Fruit fly (Drosophila melanogaster) Kc167 (cell line): ENCODE data around the gene CG11891.

Experiments
- Myc ChIP-seq: fragments of >200 bp; optimal IDR thresholded peaks from 2 replicates; lab custom pipeline; 2017; ENCODE audit warnings: missing external identifiers
- Sin3A ChIP-seq: fragments of >200 bp; optimal IDR thresholded peaks from 2 replicates; lab custom pipeline; 2018; ENCODE audit warnings: missing external identifiers
- h ChIP-seq: fragments of >200 bp; optimal IDR thresholded peaks from 3 replicates; lab custom pipeline; 2018; ENCODE audit warnings: missing external identifiers
- insv ChIP-seq: fragments of >200 bp; optimal IDR thresholded peaks from 3 replicates; lab custom pipeline; 2018; ENCODE audit warnings: missing external identifiers
- psq ChIP-seq: fragments of >200 bp; optimal IDR thresholded peaks from 2 replicates; lab custom pipeline; 2017; ENCODE audit warnings: missing external identifiers
- ttk ChIP-seq: sonication (Bioruptor generic); optimal IDR thresholded peaks from 2 replicates; lab custom pipeline; 2017; ENCODE audit warnings: missing external identifiers

Gene CG11891

DNA sequence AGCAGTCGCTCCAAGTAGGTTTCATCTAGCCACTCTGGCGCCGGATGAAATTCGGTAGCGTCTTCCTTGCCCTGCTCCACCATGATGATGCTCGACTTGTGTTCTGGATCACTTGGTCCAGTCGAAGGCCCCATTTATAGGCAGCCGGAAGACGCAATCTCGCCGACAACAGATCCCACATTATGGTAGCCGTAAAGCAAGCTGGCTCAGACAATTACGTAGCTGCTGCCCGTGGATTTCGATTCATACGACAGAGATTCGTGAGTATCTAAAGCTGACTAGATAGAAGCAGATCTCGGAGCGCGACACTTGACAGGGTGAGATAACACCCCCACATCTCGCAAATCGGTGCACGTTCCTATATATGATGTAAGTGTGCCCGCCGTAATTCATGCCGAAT lies 7.1 kb downstream of the CG11891 start, which contains the start of gene CG10513:
CG10513 (minus strand) TSS at position 101 of the 400 bp plus-strand sequence.
- TF ChIP-seq h (lab: Kevin White, UChicago) = no peak
- no peak for TF ChIP-seq Sin3A (lab: Kevin White, UChicago)
- TF ChIP-seq ttk (lab: Kevin White, UChicago) = no peak
- no peak for TF ChIP-seq psq (lab: Kevin White, UChicago)
- TF ChIP-seq Myc (lab: Kevin White, UChicago) = no peak
- no peak for TF ChIP-seq insv (lab: Kevin White, UChicago)

- no peak for TF ChIP-seq psq (lab: Kevin White, UChicago)
- no peak for TF ChIP-seq h (lab: Kevin White, UChicago)
- TF ChIP-seq Sin3A (lab: Kevin White, UChicago) = no peak
- TF ChIP-seq Myc (lab: Kevin White, UChicago) = no peak
Observed at dm6 chr3R:25279796-25280350, 9.9 kb downstream of the CG11891 start, which contains the start of gene CG10514. Gene CG10514 (minus strand): TSS chr3R:25279846.

dm6 chr3R:25281165-25281564 lies 11.2 kb downstream of the CG11891 start, which contains the start of gene CG11892:
Gene CG11892 (plus strand): TSS chr3R:25281548.
- no peak for TF ChIP-seq h (lab: Kevin White, UChicago)
- no peak for TF ChIP-seq Myc (lab: Kevin White, UChicago)
- TF ChIP-seq insv (lab: Kevin White, UChicago) = no peak
- no peak for TF ChIP-seq ttk (lab: Kevin White, UChicago)
- TF ChIP-seq Sin3A (lab: Kevin White, UChicago) = no peak
- no peak for TF ChIP-seq psq (lab: Kevin White, UChicago)

DNA sequence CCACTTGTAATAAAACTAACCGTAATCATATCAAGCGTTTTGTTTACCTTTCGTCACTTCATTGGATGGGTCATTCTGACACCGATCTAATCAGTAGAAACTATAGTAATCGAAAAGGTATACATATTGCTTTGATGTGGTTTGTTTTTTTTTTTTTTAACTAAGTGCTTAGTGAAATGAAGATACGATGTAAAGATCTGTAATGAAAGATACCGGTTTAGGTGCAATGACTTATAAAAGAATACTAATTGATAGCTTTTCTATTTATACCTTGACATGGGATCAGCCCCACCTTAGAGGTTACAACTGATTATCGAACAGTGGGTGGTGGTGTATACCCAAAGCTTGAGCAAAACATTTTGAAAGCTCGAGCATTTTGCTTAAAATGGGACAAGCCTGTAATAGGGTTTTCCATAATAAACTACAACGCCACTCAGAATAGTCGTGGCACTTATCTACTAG lies 13.2 kb downstream of the CG11891 start, which contains the start of gene CG31300:
CG31300 (plus strand) TSS at position 412 of the 462 bp plus-strand sequence.
- TF ChIP-seq Myc (lab: Kevin White, UChicago) (no peak), ttk (lab: Kevin White, UChicago) (no peak), Sin3A (lab: Kevin White, UChicago) (no peak), psq (lab: Kevin White, UChicago) (no peak), insv (lab: Kevin White, UChicago) (no peak), h (lab: Kevin White, UChicago) (no peak)

- TF ChIP-seq h (lab: Kevin White, UChicago) (no peak), Sin3A (lab: Kevin White, UChicago) (no peak), ttk (lab: Kevin White, UChicago) (no peak)
Observed at dm6 chr3R:25285173-25285572, 15.2 kb downstream of the CG11891 start, which contains the start of gene CG31104. Gene CG31104 (plus strand): TSS chr3R:25285473.

dm6 chr3R:25287128-25287527 lies 17.1 kb downstream of the CG11891 start, which contains the start of gene CG13658:
Gene CG13658 (plus strand): TSS chr3R:25287474.
- no peak for TF ChIP-seq Myc (lab: Kevin White, UChicago)
- no peak for TF ChIP-seq Sin3A (lab: Kevin White, UChicago)
- no peak for TF ChIP-seq h (lab: Kevin White, UChicago)
- TF ChIP-seq psq (lab: Kevin White, UChicago) = no peak
- TF ChIP-seq insv (lab: Kevin White, UChicago) = no peak
- no peak for TF ChIP-seq ttk (lab: Kevin White, UChicago)

- TF ChIP-seq Myc (lab: Kevin White, UChicago) (no peak), Sin3A (lab: Kevin White, UChicago) (no peak), ttk (lab: Kevin White, UChicago) (no peak), insv (lab: Kevin White, UChicago) (no peak), h (lab: Kevin White, UChicago) (no peak), psq (lab: Kevin White, UChicago) (no peak)
Observed at dm6 chr3R:25289589-25289988, 19.6 kb downstream of the CG11891 start, which contains the start of gene CG11893. Gene CG11893 (plus strand): TSS chr3R:25289889.

DNA sequence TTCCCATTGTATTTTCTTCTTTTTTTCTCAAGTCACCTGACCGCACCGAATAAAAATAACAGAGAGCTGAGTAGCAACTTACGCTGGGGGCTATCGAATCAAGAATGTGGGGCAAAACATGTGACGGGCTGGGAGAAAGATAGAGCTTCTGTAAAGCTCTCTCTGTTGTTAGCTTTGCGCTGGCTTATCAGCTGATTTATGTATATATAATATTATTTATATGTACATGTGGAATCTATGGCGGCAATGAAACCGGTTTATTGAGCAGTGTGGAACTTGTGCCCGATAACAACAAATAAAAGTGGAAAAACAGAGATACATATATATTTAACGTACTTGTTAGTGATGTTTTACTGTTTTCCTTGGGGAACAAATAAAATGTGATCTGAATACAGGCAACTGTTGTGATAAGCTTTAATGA lies 22.9 kb downstream of the CG11891 start, which contains the start of gene CG31098:
CG31098 (minus strand) TSS at position 114 of the 421 bp plus-strand sequence.
- TF ChIP-seq ttk (lab: Kevin White, UChicago) (no peak), psq (lab: Kevin White, UChicago) (no peak), insv (lab: Kevin White, UChicago) (no peak), Sin3A (lab: Kevin White, UChicago) (no peak), Myc (lab: Kevin White, UChicago) (no peak), h (lab: Kevin White, UChicago) (no peak)

DNA sequence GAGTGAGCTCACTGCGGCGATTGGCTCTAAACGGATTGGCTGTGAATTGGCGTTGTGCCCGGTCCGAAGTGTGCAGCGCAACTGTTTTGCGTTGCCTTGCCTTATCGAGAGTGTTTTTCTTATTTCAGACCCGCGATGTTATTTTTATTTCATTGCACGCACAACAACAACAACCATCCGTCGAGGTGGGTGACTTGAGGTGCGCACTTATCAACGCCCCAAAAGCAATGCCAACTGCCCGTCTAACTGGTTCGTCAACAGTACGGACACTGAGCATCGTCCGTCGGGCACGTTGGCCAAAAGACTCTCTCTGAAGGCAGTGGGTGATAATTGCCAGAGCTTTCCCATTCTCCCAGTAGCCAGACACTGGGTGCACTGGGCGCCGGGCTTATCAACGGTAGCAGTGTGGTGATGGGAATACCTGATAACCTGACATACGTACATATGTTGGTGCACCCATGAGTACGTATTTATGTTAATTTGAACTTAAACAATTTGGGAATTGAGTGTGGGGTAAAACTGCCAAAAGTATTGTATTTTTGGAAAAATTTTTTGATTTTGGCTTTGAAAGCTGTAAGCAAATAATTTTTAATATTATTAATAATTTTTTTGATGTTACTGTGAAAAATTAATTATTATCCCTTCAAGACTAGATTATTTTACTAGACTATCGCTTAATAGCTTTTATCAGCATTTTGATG lies 25.5 kb downstream of the CG11891 start, which contains the start of gene CG31102:
CG31102 (minus strand) TSS at position 275 of the 701 bp plus-strand sequence.
- TF ChIP-seq Sin3A (lab: Kevin White, UChicago) (no peak), psq (lab: Kevin White, UChicago) (no peak), ttk (lab: Kevin White, UChicago) (no peak), Myc (lab: Kevin White, UChicago) (no peak), h (lab: Kevin White, UChicago) (no peak)

dm6 chr3R:25297678-25298077 lies 27.7 kb downstream of the CG11891 start, which contains the start of gene CG31097:
Gene CG31097 (minus strand): TSS chr3R:25297778.
- TF ChIP-seq ttk (lab: Kevin White, UChicago) (no peak), Sin3A (lab: Kevin White, UChicago) (no peak), Myc (lab: Kevin White, UChicago) (no peak), psq (lab: Kevin White, UChicago) (no peak), insv (lab: Kevin White, UChicago) (no peak), h (lab: Kevin White, UChicago) (no peak)

dm6 chr3R:25299507-25299964 lies 29.5 kb downstream of the CG11891 start, which contains the start of gene CG31288:
Gene CG31288 (minus strand): TSS chr3R:25299557.
- TF ChIP-seq h (lab: Kevin White, UChicago) (no peak), Sin3A (lab: Kevin White, UChicago) (no peak), ttk (lab: Kevin White, UChicago) (no peak)
